Fruit fly (Drosophila melanogaster) whole organism, embryonic: Measurements from ENCODE around the gene CG43245.

ENCODE experiments used
- CG10321 ChIP-seq: fragments of 200-800 bp; sonication (Bioruptor generic); IDR thresholded peaks from 2 replicates; pipeline ENCODE4 v1.3.6; 2022; ENCODE audit warnings: missing biosample characterization, missing genetic modification characterization
- CG10431 ChIP-seq: fragments of 200-800 bp; sonication (Bioruptor generic); optimal IDR thresholded peaks from 3 replicates; lab custom pipeline; 2018; ENCODE audit warnings: missing biosample characterization, mild to moderate bottlenecking, missing genetic modification characterization
- CG11723 ChIP-seq: fragments of 200-800 bp; sonication (Bioruptor generic); optimal IDR thresholded peaks from 2 replicates; lab custom pipeline; 2017; ENCODE audit warnings: missing biosample characterization, mild to moderate bottlenecking, missing genetic modification characterization
- CG15269 ChIP-seq: fragments of 200-800 bp; sonication (Bioruptor generic); optimal IDR thresholded peaks from 2 replicates; lab custom pipeline; 2018; ENCODE audit warnings: missing biosample characterization, mild to moderate bottlenecking, missing genetic modification characterization, moderate library complexity
- CG17328 ChIP-seq: fragments of 200-800 bp; sonication (Bioruptor generic); IDR thresholded peaks from 2 replicates; pipeline ENCODE4 v1.3.6; 2022; ENCODE audit warnings: missing biosample characterization, missing genetic modification characterization
- CG1832 ChIP-seq: fragments of 200-800 bp; sonication (Bioruptor generic); optimal IDR thresholded peaks from 2 replicates; lab custom pipeline; 2017; ENCODE audit warnings: missing biosample characterization, mild to moderate bottlenecking, missing genetic modification characterization, inconsistent platforms
- CG30431 ChIP-seq: fragments of 200-800 bp; sonication (Bioruptor generic); optimal IDR thresholded peaks from 2 replicates; lab custom pipeline; 2017; ENCODE audit warnings: missing biosample characterization, missing genetic modification characterization
- CG32767 ChIP-seq: fragments of 200-800 bp; sonication (Bioruptor generic); IDR thresholded peaks from 2 replicates; pipeline ENCODE4 v1.3.6; 2022; ENCODE audit warnings: missing biosample characterization, missing genetic modification characterization
- CG3281 ChIP-seq: fragments of 200-800 bp; sonication (Bioruptor generic); optimal IDR thresholded peaks from 3 replicates; lab custom pipeline; 2017; ENCODE audit warnings: missing biosample characterization, mild to moderate bottlenecking, missing genetic modification characterization
- CG3838 ChIP-seq: fragments of 200-800 bp; sonication (Bioruptor generic); optimal IDR thresholded peaks from 3 replicates; lab custom pipeline; 2016; ENCODE audit warnings: missing biosample characterization, missing genetic modification characterization
- CG3995 ChIP-seq: fragments of 200-800 bp; sonication (Bioruptor generic); optimal IDR thresholded peaks from 3 replicates; lab custom pipeline; 2016; ENCODE audit warnings: missing biosample characterization, missing genetic modification characterization
- CG4707 ChIP-seq: fragments of 200-800 bp; sonication (Bioruptor generic); optimal IDR thresholded peaks from 2 replicates; lab custom pipeline; 2018; ENCODE audit warnings: missing biosample characterization, mild to moderate bottlenecking, missing genetic modification characterization, moderate library complexity
- CG4730 ChIP-seq: fragments of 200-800 bp; sonication (Bioruptor generic); IDR thresholded peaks from 2 replicates; pipeline ENCODE4 v1.3.6; 2022; ENCODE audit warnings: missing biosample characterization, missing genetic modification characterization
- CG4854 ChIP-seq: fragments of 200-800 bp; sonication (Bioruptor generic); optimal IDR thresholded peaks from 2 replicates; lab custom pipeline; 2016; ENCODE audit warnings: missing biosample characterization, missing genetic modification characterization, inconsistent platforms
- CG6683 ChIP-seq: fragments of 200-800 bp; sonication (Bioruptor generic); optimal IDR thresholded peaks from 2 replicates; lab custom pipeline; 2017; ENCODE audit warnings: missing biosample characterization, mild to moderate bottlenecking, missing genetic modification characterization, missing genetic modification reagents
- CG8089 ChIP-seq: fragments of 200-800 bp; sonication (Bioruptor generic); optimal IDR thresholded peaks from 3 replicates; lab custom pipeline; 2016; ENCODE audit warnings: missing biosample characterization, missing genetic modification characterization
- CG8924 ChIP-seq: fragments of 200-800 bp; optimal IDR thresholded peaks from 3 replicates; lab custom pipeline; 2019; ENCODE audit warnings: missing biosample characterization, mild to moderate bottlenecking, missing genetic modification characterization, moderate library complexity
- CrebB ChIP-seq: fragments of 200-800 bp; sonication (Bioruptor generic); optimal IDR thresholded peaks from 3 replicates; lab custom pipeline; 2018; ENCODE audit warnings: missing biosample characterization, mild to moderate bottlenecking, missing genetic modification characterization
- Eip74EF ChIP-seq, 2 experiments: fragments of 200-800 bp in 1 of 2; fragments of >200 bp in 1 of 2; sonication (Bioruptor generic) in 1 of 2; optimal IDR thresholded peaks; 2 replicates each; lab custom pipeline; 2017 to 2019; ENCODE audit warnings: missing biosample characterization in 2 of 2, missing genetic modification characterization in 2 of 2, mild to moderate bottlenecking in 1 of 2, moderate library complexity in 1 of 2
- GATAe ChIP-seq: fragments of 200-800 bp; sonication (Bioruptor generic); conservative IDR thresholded peaks from 2 replicates; pipeline ENCODE4 v1.3.6; 2022; ENCODE audit warnings: missing biosample characterization, missing genetic modification characterization
- Hmr ChIP-seq: fragments of 200-800 bp; sonication (Bioruptor generic); optimal IDR thresholded peaks from 3 replicates; lab custom pipeline; 2017; ENCODE audit warnings: mild to moderate bottlenecking, missing biosample characterization, missing genetic modification reagents, missing genetic modification characterization
- Hr78 ChIP-seq, 2 experiments: fragments of 200-800 bp in 1 of 2; fragments of >200 bp in 1 of 2; sonication (Bioruptor generic) in 1 of 2; optimal IDR thresholded peaks; 2 replicates each; lab custom pipeline; 2017 to 2019; ENCODE audit warnings: missing biosample characterization in 2 of 2, missing genetic modification characterization in 2 of 2, mild to moderate bottlenecking in 1 of 2, moderate library complexity in 1 of 2
- Kr ChIP-seq: fragments of 200-800 bp; sonication (Bioruptor generic); optimal IDR thresholded peaks from 2 replicates; lab custom pipeline; 2017; ENCODE audit warnings: missing biosample characterization, mild to moderate bottlenecking, missing genetic modification characterization
- Med ChIP-seq: fragments of 200-800 bp; sonication (Bioruptor generic); peaks from one replicate; lab custom pipeline; 2016; ENCODE audit warnings: missing biosample characterization, missing genetic modification characterization, mild to moderate bottlenecking, inconsistent platforms, moderate library complexity
- NfI ChIP-seq: fragments of 200-800 bp; sonication (Bioruptor generic); optimal IDR thresholded peaks from 3 replicates; lab custom pipeline; 2018; ENCODE audit warnings: missing biosample characterization, mild to moderate bottlenecking, missing genetic modification characterization, moderate library complexity
- Optix ChIP-seq: fragments of 200-800 bp; sonication (Bioruptor generic); IDR thresholded peaks from 3 replicates; pipeline ENCODE4 v1.3.6; 2022; ENCODE audit warnings: missing biosample characterization, missing genetic modification characterization
- Poxn ChIP-seq: fragments of 200-800 bp; sonication (Bioruptor generic); IDR thresholded peaks from 2 replicates; pipeline ENCODE4 v1.3.6; 2022; ENCODE audit warnings: missing biosample characterization, missing genetic modification characterization
- Sin3A ChIP-seq: fragments of >200 bp; optimal IDR thresholded peaks from 2 replicates; lab custom pipeline; 2018
- Sry-δ ChIP-seq: fragments of 200-800 bp; sonication (Bioruptor generic); optimal IDR thresholded peaks from 2 replicates; lab custom pipeline; 2016; ENCODE audit warnings: missing biosample characterization, missing genetic modification characterization
- Xrp1 ChIP-seq: fragments of 200-800 bp; sonication (Bioruptor generic); IDR thresholded peaks from 2 replicates; pipeline ENCODE4 v1.3.6; 2022; ENCODE audit warnings: missing biosample characterization, missing genetic modification characterization
- cas ChIP-seq: fragments of 200-800 bp; sonication (Bioruptor generic); IDR thresholded peaks from 2 replicates; pipeline ENCODE4 v1.3.6; 2022; ENCODE audit warnings: missing biosample characterization, missing genetic modification characterization
- cato ChIP-seq: fragments of 200-800 bp; sonication (Bioruptor generic); optimal IDR thresholded peaks from 2 replicates; lab custom pipeline; 2016; ENCODE audit warnings: missing biosample characterization, missing genetic modification characterization, borderline replicate concordance
- chn ChIP-seq: fragments of 200-800 bp; sonication (Bioruptor generic); optimal IDR thresholded peaks from 2 replicates; lab custom pipeline; 2016; ENCODE audit warnings: missing biosample characterization, missing genetic modification characterization
- fd96Cb ChIP-seq: fragments of 200-800 bp; sonication (Bioruptor generic); optimal IDR thresholded peaks from 2 replicates; lab custom pipeline; 2018; ENCODE audit warnings: missing biosample characterization, mild to moderate bottlenecking, missing genetic modification characterization, moderate library complexity
- fu2 ChIP-seq: fragments of 200-800 bp; sonication (Bioruptor generic); optimal IDR thresholded peaks from 2 replicates; lab custom pipeline; 2016; ENCODE audit warnings: missing biosample characterization, missing genetic modification characterization
- gcm2 ChIP-seq: fragments of 200-800 bp; sonication (Bioruptor generic); optimal IDR thresholded peaks from 2 replicates; lab custom pipeline; 2016; ENCODE audit warnings: missing biosample characterization, missing genetic modification characterization
- gsb ChIP-seq: fragments of 200-800 bp; sonication (Bioruptor generic); IDR thresholded peaks from 2 replicates; pipeline ENCODE4 v1.3.6; 2022; ENCODE audit warnings: missing biosample characterization, missing genetic modification characterization
- gt ChIP-seq: fragments of 200-800 bp; sonication (Bioruptor generic); IDR thresholded peaks from 2 replicates; pipeline ENCODE4 v1.3.6; 2022; ENCODE audit warnings: missing biosample characterization, missing genetic modification characterization
- hb ChIP-seq: fragments of 200-800 bp; sonication (Bioruptor generic); IDR thresholded peaks from 3 replicates; pipeline ENCODE4 v1.3.6; 2022; ENCODE audit warnings: missing biosample characterization, missing genetic modification characterization; ENCODE audit not compliant: partially characterized antibody
- insv ChIP-seq, 2 experiments: fragments of 200-800 bp; sonication (Bioruptor generic); optimal IDR thresholded peaks; 3 replicates each; lab custom pipeline; 2016 to 2018; ENCODE audit warnings: missing biosample characterization in 2 of 2, missing genetic modification characterization in 2 of 2
- lab ChIP-seq: fragments of 200-800 bp; sonication (Bioruptor generic); optimal IDR thresholded peaks from 3 replicates; lab custom pipeline; 2017; ENCODE audit warnings: missing biosample characterization, missing genetic modification characterization, mild to moderate bottlenecking, moderate library complexity, missing genetic modification reagents
- p53 ChIP-seq: fragments of 200-800 bp; sonication (Bioruptor generic); optimal IDR thresholded peaks from 2 replicates; lab custom pipeline; 2016; ENCODE audit warnings: missing biosample characterization, missing genetic modification characterization
- pzg ChIP-seq: fragments of 200-800 bp; sonication (Bioruptor generic); optimal IDR thresholded peaks from 3 replicates; lab custom pipeline; 2018; ENCODE audit warnings: missing biosample characterization, mild to moderate bottlenecking, missing genetic modification characterization, moderate library complexity
- repo ChIP-seq: fragments of 200-800 bp; sonication (Bioruptor generic); optimal IDR thresholded peaks from 2 replicates; lab custom pipeline; 2016; ENCODE audit warnings: missing biosample characterization, missing genetic modification characterization
- stc ChIP-seq: fragments of 200-800 bp; sonication (Bioruptor generic); IDR thresholded peaks from 2 replicates; pipeline ENCODE4 v1.3.6; 2022; ENCODE audit warnings: missing biosample characterization, missing genetic modification characterization
- sug ChIP-seq: fragments of 200-800 bp; optimal IDR thresholded peaks from 2 replicates; lab custom pipeline; 2019; ENCODE audit warnings: missing biosample characterization, mild to moderate bottlenecking, missing genetic modification characterization, moderate library complexity
- tap ChIP-seq: fragments of 200-800 bp; optimal IDR thresholded peaks from 3 replicates; lab custom pipeline; 2019; ENCODE audit warnings: missing biosample characterization, mild to moderate bottlenecking, missing genetic modification characterization, moderate library complexity
- tio ChIP-seq: fragments of 200-800 bp; sonication (Bioruptor generic); optimal IDR thresholded peaks from 2 replicates; lab custom pipeline; 2017; ENCODE audit warnings: missing biosample characterization, missing genetic modification characterization, inconsistent platforms
- wek ChIP-seq: fragments of 200-800 bp; sonication (Bioruptor generic); optimal IDR thresholded peaks from 3 replicates; lab custom pipeline; 2018; ENCODE audit warnings: missing biosample characterization, mild to moderate bottlenecking, missing genetic modification characterization, moderate library complexity
- wor ChIP-seq: fragments of 200-800 bp; sonication (Bioruptor generic); IDR thresholded peaks from 2 replicates; pipeline ENCODE4 v1.3.6; 2022; ENCODE audit warnings: missing biosample characterization, missing genetic modification characterization
- yki ChIP-seq: fragments of >200 bp; optimal IDR thresholded peaks from 3 replicates; lab custom pipeline; 2018

Gene CG43245

dm6 chr3L:10745547-10746189 lies 26.1 kb upstream of the CG43245 start (continued):
- TF ChIP-seq CG8089 (GFP tag; lab: Kevin White, UChicago) (no peak), stc (GFP tag; lab: Robert Waterston, UW) (peak; percentile 76), CG11723 (GFP tag; lab: Kevin White, UChicago) (peak; percentile 11), CG30431 (GFP tag; lab: Kevin White, UChicago) (no peak), GATAe (no peak), wor (GFP tag; lab: Robert Waterston, UW) (no peak), NfI (GFP tag; lab: Kevin White, UChicago) (no peak), cato (GFP tag; lab: Kevin White, UChicago) (no peak), cas (GFP tag; lab: Robert Waterston, UW) (no peak), insv (GFP tag; optimal IDR thresholded peaks at IDR 0.05; lab: Kevin White, UChicago) (no peak), CG3995 (GFP tag; lab: Kevin White, UChicago) (no peak), CG17328 (GFP tag; lab: Robert Waterston, UW) (peak; percentile 48; the same call in 1 of the 2 replicates), CrebB (tag; lab: Kevin White, UChicago) (no peak), wek (GFP tag; lab: Kevin White, UChicago) (no peak), tap (tag; lab: Kevin White, UChicago) (peak; percentile 38), CG1832 (GFP tag; lab: Kevin White, UChicago) (no peak), Sry-δ (GFP tag; lab: Kevin White, UChicago) (no peak), Xrp1 (peak; percentile 55; the same call in 1 of the 2 replicates), Kr (GFP tag; lab: Kevin White, UChicago) (no peak), CG6683 (no peak), CG32767 (0 out of 2 replicates have a peak, but pooled peaks have one; percentile 21), Med (peak; percentile 84), CG10321 (GFP tag; lab: Robert Waterston, UW) (no peak), Sin3A (no peak), Hr78 (GFP tag; optimal IDR thresholded peaks at IDR 0.05; lab: Kevin White, UChicago) (peak in 1 of 2 experiments; percentile 94), Hmr (GFP tag; lab: Kevin White, UChicago) (peak; percentile 30), CG3281 (no peak), gt (GFP tag; lab: Robert Waterston, UW) (no peak), CG4854 (no peak), pzg (no peak), CG8924 (tag; lab: Kevin White, UChicago) (peak; percentile 42), gsb (GFP tag; lab: Robert Waterston, UW) (no peak), Eip74EF (GFP tag; optimal IDR thresholded peaks at IDR 0.05; lab: Kevin White, UChicago) (peak in 1 of 2 experiments; percentile 64), CG4730 (GFP tag; lab: Robert Waterston, UW) (peak; percentile 57), CG10431 (GFP tag; lab: Kevin White, UChicago) (no peak), yki (lab: Kevin White, UChicago) (no peak), chn (GFP tag; lab: Kevin White, UChicago) (no peak), repo (GFP tag; lab: Kevin White, UChicago) (no peak), p53 (no peak), CG3838 (GFP tag; lab: Kevin White, UChicago) (no peak), hb (no peak), tio (GFP tag; lab: Kevin White, UChicago) (peak; percentile 14), CG15269 (peak; percentile 41), gcm2 (GFP tag; lab: Kevin White, UChicago) (no peak), lab (GFP tag; lab: Kevin White, UChicago) (peak; percentile 54), fd96Cb (tag; lab: Kevin White, UChicago) (peak; percentile 66), fu2 (GFP tag; lab: Kevin White, UChicago) (no peak), Poxn (GFP tag; lab: Robert Waterston, UW) (no peak), sug (tag; lab: Kevin White, UChicago) (no peak), Optix (GFP tag; lab: Robert Waterston, UW) (no peak), CG4707 (GFP tag; lab: Kevin White, UChicago) (no peak)
